Worm (Caenorhabditis elegans): Measurements from ENCODE around the gene F49C12.2.

- TF ChIP-seq unc-55 (GFP tag; optimal IDR thresholded peaks at IDR 0.05) (no peak), elt-2 (tag; optimal IDR thresholded peaks at IDR 0.05) (no peak), pha-4 (tag; optimal IDR thresholded peaks at IDR 0.05) (no peak), ahr-1 (tag; optimal IDR thresholded peaks at IDR 0.05) (no peak), tbx-2 (tag; optimal IDR thresholded peaks at IDR 0.05) (no peak), dve-1 (tag; optimal IDR thresholded peaks at IDR 0.05) (no peak), tbx-7 (tag; optimal IDR thresholded peaks at IDR 0.05) (no peak), sdc-2 (tag; optimal IDR thresholded peaks at IDR 0.05) (no peak)
Measured at ce11 chrIV:9259687-9260086, 39.4 kb downstream of the F49C12.2 start, which contains the start of gene Y11D7A.10.
